Worm (Caenorhabditis elegans) whole organism, mixed stage, embryonic: Measurements from ENCODE around the gene golg-2.

Experiments
- M03D4.4 ChIP-seq: sonication (generic microtip); optimal IDR thresholded peaks from 2 replicates; lab custom pipeline; 2017; ENCODE audit warnings: mild to moderate bottlenecking, missing genetic modification characterization, missing compliant biosample characterization
- bed-3 ChIP-seq: fragments of 200-800 bp; sonication (Bioruptor generic); optimal IDR thresholded peaks from 3 replicates; lab custom pipeline; 2018; ENCODE audit warnings: mild to moderate bottlenecking, missing genetic modification characterization, moderate library complexity, missing compliant biosample characterization
- blmp-1 ChIP-seq: fragments of 150-350 bp; optimal IDR thresholded peaks from 2 replicates; lab custom pipeline; 2014; ENCODE audit warnings: missing biosample characterization, missing genetic modification characterization
- ceh-39 ChIP-seq: fragments of 150-350 bp; optimal IDR thresholded peaks from 2 replicates; lab custom pipeline; 2014; ENCODE audit warnings: missing biosample characterization, missing genetic modification characterization
- ceh-43 ChIP-seq: fragments of 200-800 bp; sonication (Bioruptor generic); optimal IDR thresholded peaks from 2 replicates; lab custom pipeline; 2018; ENCODE audit warnings: mild to moderate bottlenecking, missing genetic modification characterization, moderate library complexity, missing compliant biosample characterization
- ceh-83 ChIP-seq: fragments of 200-800 bp; sonication (Bioruptor generic); optimal IDR thresholded peaks from 2 replicates; lab custom pipeline; 2018; ENCODE audit warnings: mild to moderate bottlenecking, missing genetic modification characterization, missing compliant biosample characterization
- ces-1 ChIP-seq: fragments of 150-350 bp; optimal IDR thresholded peaks from 2 replicates; lab custom pipeline; 2014; ENCODE audit warnings: missing biosample characterization, missing genetic modification reagents, missing genetic modification characterization
- cnd-1 ChIP-seq: fragments of 200-800 bp; sonication (Bioruptor generic); optimal IDR thresholded peaks from 2 replicates; lab custom pipeline; 2018; ENCODE audit warnings: mild to moderate bottlenecking, missing genetic modification characterization, missing compliant biosample characterization
- drap-1 ChIP-seq: fragments of 200-800 bp; sonication (Bioruptor generic); optimal IDR thresholded peaks from 3 replicates; lab custom pipeline; 2018; ENCODE audit warnings: mild to moderate bottlenecking, missing genetic modification characterization, missing compliant biosample characterization
- elt-1 ChIP-seq: sonication (generic microtip); optimal IDR thresholded peaks from 2 replicates; lab custom pipeline; 2017; ENCODE audit warnings: missing genetic modification characterization, mild to moderate bottlenecking, missing compliant biosample characterization, antibody characterized with exemption, moderate library complexity, borderline replicate concordance; ENCODE audit not compliant: insufficient read depth
- flh-1 ChIP-seq: fragments of 200-800 bp; sonication (Bioruptor generic); optimal IDR thresholded peaks from 2 replicates; lab custom pipeline; 2018; ENCODE audit warnings: mild to moderate bottlenecking, missing genetic modification characterization, moderate library complexity, missing compliant biosample characterization
- ham-2 ChIP-seq: fragments of 200-800 bp; sonication (Bioruptor generic); optimal IDR thresholded peaks from 2 replicates; lab custom pipeline; 2018; ENCODE audit warnings: mild to moderate bottlenecking, missing genetic modification characterization, missing compliant biosample characterization
- hlh-1 ChIP-seq: fragments of 150-350 bp; optimal IDR thresholded peaks from 2 replicates; lab custom pipeline; 2014; ENCODE audit warnings: missing biosample characterization, missing genetic modification reagents, missing genetic modification characterization
- lin-13 ChIP-seq: fragments of 150-350 bp; optimal IDR thresholded peaks from 2 replicates; lab custom pipeline; 2014; ENCODE audit warnings: missing biosample characterization, missing genetic modification characterization
- lin-32 ChIP-seq: fragments of 200-800 bp; sonication (Bioruptor generic); optimal IDR thresholded peaks from 2 replicates; lab custom pipeline; 2018; ENCODE audit warnings: mild to moderate bottlenecking, missing genetic modification characterization, missing compliant biosample characterization
- lsy-2 ChIP-seq: fragments of 150-350 bp; optimal IDR thresholded peaks from 2 replicates; lab custom pipeline; 2014; ENCODE audit warnings: missing biosample characterization, missing genetic modification characterization
- mab-5 ChIP-seq: fragments of 150-350 bp; optimal IDR thresholded peaks from 2 replicates; lab custom pipeline; 2014; ENCODE audit warnings: missing biosample characterization, missing genetic modification characterization
- mep-1 ChIP-seq: fragments of 150-350 bp; optimal IDR thresholded peaks from 2 replicates; lab custom pipeline; 2017; ENCODE audit warnings: missing biosample characterization, missing genetic modification reagents, missing genetic modification characterization, inconsistent platforms
- mls-2 ChIP-seq: sonication (generic microtip); optimal IDR thresholded peaks from 2 replicates; lab custom pipeline; 2016; ENCODE audit warnings: mild to moderate bottlenecking, missing genetic modification characterization, moderate library complexity, missing compliant biosample characterization
- nhr-12 ChIP-seq: fragments of 150-350 bp; optimal IDR thresholded peaks from 2 replicates; lab custom pipeline; 2014; ENCODE audit warnings: missing biosample characterization, missing genetic modification characterization
- nhr-2 ChIP-seq: fragments of 150-350 bp; optimal IDR thresholded peaks from 2 replicates; lab custom pipeline; 2014; ENCODE audit warnings: missing biosample characterization, missing genetic modification characterization
- nhr-237 ChIP-seq: fragments of 150-350 bp; optimal IDR thresholded peaks from 2 replicates; lab custom pipeline; 2014; ENCODE audit warnings: missing biosample characterization, missing genetic modification characterization
- nhr-28 ChIP-seq: fragments of 150-350 bp; optimal IDR thresholded peaks from 2 replicates; lab custom pipeline; 2014; ENCODE audit warnings: missing biosample characterization, missing genetic modification characterization
- nhr-76 ChIP-seq: sonication (generic microtip); optimal IDR thresholded peaks from 2 replicates; lab custom pipeline; 2017; ENCODE audit warnings: missing biosample characterization, missing genetic modification characterization
- pha-4 ChIP-seq: fragments of 150-350 bp; optimal IDR thresholded peaks from 2 replicates; lab custom pipeline; 2018; ENCODE audit warnings: missing biosample characterization, missing genetic modification reagents, missing genetic modification characterization
- sem-2 ChIP-seq: fragments of 200-800 bp; sonication (Bioruptor generic); optimal IDR thresholded peaks from 2 replicates; lab custom pipeline; 2018; ENCODE audit warnings: mild to moderate bottlenecking, missing genetic modification characterization, missing compliant biosample characterization
- snpc-4 ChIP-seq: fragments of 150-350 bp; optimal IDR thresholded peaks from 2 replicates; lab custom pipeline; 2014; ENCODE audit warnings: missing biosample characterization, missing genetic modification characterization
- sptf-1 ChIP-seq: sonication (generic microtip); optimal IDR thresholded peaks from 2 replicates; lab custom pipeline; 2017; ENCODE audit warnings: mild to moderate bottlenecking, missing genetic modification characterization, moderate library complexity, missing compliant biosample characterization
- tbx-8 ChIP-seq: fragments of 200-800 bp; sonication (Bioruptor generic); optimal IDR thresholded peaks from 2 replicates; lab custom pipeline; 2018; ENCODE audit warnings: mild to moderate bottlenecking, missing genetic modification characterization, moderate library complexity, missing compliant biosample characterization
- unc-39 ChIP-seq: fragments of 150-350 bp; optimal IDR thresholded peaks from 2 replicates; lab custom pipeline; 2014; ENCODE audit warnings: missing biosample characterization, missing genetic modification characterization
- zip-8 ChIP-seq: fragments of 150-350 bp; optimal IDR thresholded peaks from 2 replicates; lab custom pipeline; 2014; ENCODE audit warnings: missing biosample characterization, missing genetic modification characterization
- ztf-11 ChIP-seq: fragments of 150-350 bp; optimal IDR thresholded peaks from 2 replicates; lab custom pipeline; 2014; ENCODE audit warnings: missing biosample characterization, missing genetic modification characterization

The golg-2 gene

DNA sequence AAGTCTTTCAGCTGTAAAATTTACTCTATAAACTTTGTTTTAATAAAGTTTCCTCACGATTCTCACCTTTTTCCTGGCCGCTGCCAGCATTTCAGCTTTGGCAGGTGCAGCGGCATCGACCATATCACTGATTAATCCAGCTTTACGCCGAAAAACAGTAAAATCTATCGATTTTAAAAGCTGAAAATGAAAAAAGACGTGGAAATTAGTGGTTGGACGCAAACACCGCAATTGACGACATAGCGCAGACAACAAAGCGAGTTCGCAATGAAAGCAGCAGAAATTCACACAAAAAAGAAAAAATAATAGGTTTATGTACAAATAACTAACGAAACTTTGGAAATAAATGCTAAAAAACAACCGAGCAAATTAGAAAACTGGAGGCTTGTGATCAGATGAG is at the start of gene golg-2:
Gene golg-2 (minus strand): TSS at position 180 of the 400 bp plus-strand sequence.
- TF ChIP-seq cnd-1 (tag; lab: Kevin White, UChicago), result no peak
- no peak for TF ChIP-seq lin-32 (GFP tag; lab: Kevin White, UChicago)
- no peak for TF ChIP-seq nhr-237 (tag; lab: Kevin White, UChicago)
- TF ChIP-seq ces-1 (GFP tag; lab: Kevin White, UChicago), result peak; percentile 11
- TF ChIP-seq lin-13 (tag; lab: Kevin White, UChicago), result peak; percentile 7
- TF ChIP-seq ceh-83 (GFP tag; lab: Kevin White, UChicago), result no peak

DNA sequence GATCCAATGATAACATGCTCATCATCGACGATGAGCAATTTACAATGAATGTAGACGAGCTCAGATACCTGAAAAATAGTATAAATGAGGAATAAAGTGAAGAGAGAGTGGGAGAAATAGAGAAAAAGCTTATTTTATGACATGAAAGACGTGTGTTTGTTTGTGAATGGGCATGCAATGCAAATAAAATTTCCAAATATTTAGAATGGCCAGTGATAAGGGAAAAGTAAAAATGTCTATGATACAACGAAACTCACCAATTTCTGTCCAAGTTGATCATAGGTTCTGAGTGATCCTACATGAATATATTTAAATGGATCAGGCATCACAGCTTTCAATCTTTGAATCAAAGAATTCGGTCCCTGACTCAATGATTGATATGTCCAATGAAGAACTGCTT is 46.3 kb upstream of the golg-2 start:
- TF ChIP-seq M03D4.4 (tag; lab: Kevin White, UChicago) (no peak), drap-1 (GFP tag; lab: Kevin White, UChicago) (no peak), mls-2 (no peak), nhr-76 (no peak), nhr-12 (tag; lab: Kevin White, UChicago) (no peak), ceh-43 (GFP tag; lab: Kevin White, UChicago) (no peak), hlh-1 (tag; lab: Kevin White, UChicago) (no peak)

DNA sequence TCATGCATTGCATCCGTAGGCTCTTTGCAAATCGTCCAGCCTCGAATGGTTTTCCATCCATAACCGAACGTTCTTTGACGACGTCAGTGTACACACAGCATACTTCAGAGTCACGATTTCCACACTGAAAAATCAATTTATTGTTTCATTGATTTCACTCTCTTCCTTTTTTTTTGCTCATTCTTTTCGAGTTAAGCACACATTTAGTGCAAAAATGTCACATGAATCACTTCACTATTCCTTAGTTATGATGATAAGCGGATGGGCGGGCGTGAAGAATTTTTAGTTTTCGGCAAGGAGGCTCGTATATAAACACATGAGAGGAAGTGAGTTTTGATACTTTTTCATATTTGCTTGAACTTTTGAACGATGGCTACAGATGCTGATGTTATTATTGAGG is 45.6 kb upstream of the golg-2 start, which contains the start of gene txt-9:
Gene txt-9 (plus strand): TSS at position 336 of the 400 bp plus-strand sequence.
- no peak for TF ChIP-seq zip-8 (tag; lab: Kevin White, UChicago)
- no peak for TF ChIP-seq pha-4
- no peak for TF ChIP-seq ham-2 (GFP tag; lab: Kevin White, UChicago)
- no peak for TF ChIP-seq mep-1 (tag; lab: Kevin White, UChicago)
- TF ChIP-seq M03D4.4 (tag; lab: Kevin White, UChicago), result no peak
- no peak for TF ChIP-seq sem-2 (GFP tag; lab: Kevin White, UChicago)
- TF ChIP-seq flh-1 (GFP tag; lab: Kevin White, UChicago), result no peak
- no peak for TF ChIP-seq tbx-8 (GFP tag; lab: Kevin White, UChicago)
- no peak for TF ChIP-seq snpc-4
- no peak for TF ChIP-seq nhr-76
- no peak for TF ChIP-seq nhr-2 (tag; lab: Kevin White, UChicago)
- TF ChIP-seq elt-1 (tag; lab: Kevin White, UChicago), result no peak
- no peak for TF ChIP-seq sptf-1 (tag; lab: Kevin White, UChicago)
- no peak for TF ChIP-seq ceh-43 (GFP tag; lab: Kevin White, UChicago)
- no peak for TF ChIP-seq bed-3
- TF ChIP-seq blmp-1 (tag; lab: Kevin White, UChicago), result no peak
- no peak for TF ChIP-seq lsy-2

DNA sequence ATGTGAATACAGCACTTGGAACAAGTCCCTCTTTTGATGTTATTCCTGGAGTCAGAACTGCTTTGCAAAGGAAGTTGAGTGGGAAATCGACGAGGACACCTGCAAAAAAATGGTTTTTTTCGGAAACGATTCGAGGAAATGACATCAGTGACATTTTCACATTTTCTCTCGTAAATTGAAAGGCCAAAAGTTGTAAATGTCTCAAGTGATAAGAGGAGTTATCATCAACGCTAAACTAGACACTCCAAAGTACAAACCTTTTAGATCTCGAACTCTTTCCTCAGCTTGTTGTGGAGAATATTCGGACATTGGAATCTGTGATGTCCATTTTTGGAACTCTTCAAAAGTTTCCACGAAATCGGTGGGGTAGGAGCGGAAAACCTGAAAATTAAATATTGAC is 44.3 kb upstream of the golg-2 start:
- TF ChIP-seq sem-2 (GFP tag; lab: Kevin White, UChicago) (no peak), cnd-1 (tag; lab: Kevin White, UChicago) (no peak), nhr-28 (tag; lab: Kevin White, UChicago) (no peak), ztf-11 (tag; lab: Kevin White, UChicago) (no peak), lin-13 (tag; lab: Kevin White, UChicago) (no peak), nhr-12 (tag; lab: Kevin White, UChicago) (no peak), ceh-39 (tag; lab: Kevin White, UChicago) (no peak), nhr-2 (tag; lab: Kevin White, UChicago) (no peak)

DNA sequence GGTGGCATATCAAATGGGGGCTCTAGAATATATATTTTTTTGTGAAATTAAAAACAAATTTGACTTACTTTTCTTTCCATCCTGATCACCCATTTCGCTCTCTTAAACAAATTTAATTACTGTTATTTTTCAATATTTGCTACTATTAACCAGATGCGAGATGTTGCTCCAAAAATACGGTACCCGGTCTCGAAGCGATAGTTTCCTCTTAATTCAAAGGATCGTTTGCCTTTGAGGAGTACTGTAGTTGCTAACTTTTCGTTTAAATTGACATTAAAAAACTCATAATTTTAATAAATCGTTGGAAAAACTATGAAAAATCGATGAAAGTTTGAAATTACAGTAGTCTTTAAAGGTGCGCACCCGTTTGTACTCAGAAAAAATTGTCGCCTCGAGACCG is 43.5 kb upstream of the golg-2 start, which contains the start of gene C04G6.4:
Gene C04G6.4 (minus strand): TSS at position 101 of the 400 bp plus-strand sequence.
- TF ChIP-seq ceh-39 (tag; lab: Kevin White, UChicago), result no peak
- no peak for TF ChIP-seq blmp-1 (tag; lab: Kevin White, UChicago)
- TF ChIP-seq lin-13 (tag; lab: Kevin White, UChicago), result no peak
- TF ChIP-seq bed-3, result no peak
- no peak for TF ChIP-seq ceh-43 (GFP tag; lab: Kevin White, UChicago)
- TF ChIP-seq sem-2 (GFP tag; lab: Kevin White, UChicago), result no peak
- no peak for TF ChIP-seq lsy-2
- no peak for TF ChIP-seq ces-1 (GFP tag; lab: Kevin White, UChicago)
- no peak for TF ChIP-seq ztf-11 (tag; lab: Kevin White, UChicago)
- TF ChIP-seq flh-1 (GFP tag; lab: Kevin White, UChicago), result no peak
- TF ChIP-seq unc-39 (tag; lab: Kevin White, UChicago), result no peak
- TF ChIP-seq hlh-1 (tag; lab: Kevin White, UChicago), result no peak
- TF ChIP-seq pha-4, result no peak
- TF ChIP-seq mab-5 (tag; lab: Kevin White, UChicago), result no peak
- no peak for TF ChIP-seq ceh-83 (GFP tag; lab: Kevin White, UChicago)
- TF ChIP-seq M03D4.4 (tag; lab: Kevin White, UChicago), result no peak
- no peak for TF ChIP-seq mep-1 (tag; lab: Kevin White, UChicago)
